Fruit fly (Drosophila melanogaster) whole organism, wandering third instar larva: ENCODE results near the gene CG33322.

Source experiments
- Abd-B ChIP-seq: fragments of >200 bp; optimal IDR thresholded peaks from 2 replicates; lab custom pipeline; 2017; ENCODE audit warnings: missing biosample characterization, missing genetic modification characterization
- CG9705 ChIP-seq: fragments of 200-800 bp; sonication (Bioruptor generic); optimal IDR thresholded peaks from 2 replicates; lab custom pipeline; 2018; ENCODE audit warnings: missing biosample characterization, mild to moderate bottlenecking, missing genetic modification characterization
- CrebA ChIP-seq: fragments of 200-800 bp; sonication (Bioruptor generic); optimal IDR thresholded peaks from 2 replicates; lab custom pipeline; 2016; ENCODE audit warnings: missing biosample characterization, mild to moderate bottlenecking, missing genetic modification characterization, borderline replicate concordance
- Dif ChIP-seq: fragments of 200-275, 200-300 bp; sonication (Bioruptor generic); optimal IDR thresholded peaks from 2 replicates; lab custom pipeline; 2018; ENCODE audit warnings: missing biosample characterization, missing genetic modification characterization; ENCODE audit not compliant: partially characterized antibody
- HLH106 ChIP-seq: fragments of 200-800 bp; optimal IDR thresholded peaks from 3 replicates; lab custom pipeline; 2019; ENCODE audit warnings: missing biosample characterization, mild to moderate bottlenecking, missing genetic modification characterization, moderate library complexity
- Hnf4 ChIP-seq: fragments of 200-800 bp; sonication (Bioruptor generic); optimal IDR thresholded peaks from 2 replicates; lab custom pipeline; 2016; ENCODE audit warnings: missing biosample characterization, mild to moderate bottlenecking, missing genetic modification characterization
- Hr78 ChIP-seq: fragments of >200 bp; optimal IDR thresholded peaks from 2 replicates; lab custom pipeline; 2017; ENCODE audit warnings: missing biosample characterization, missing genetic modification characterization
- Hr83 ChIP-seq: fragments of 200-300 bp; sonication (Bioruptor generic); optimal IDR thresholded peaks from 2 replicates; lab custom pipeline; 2016; ENCODE audit warnings: missing biosample characterization, mild to moderate bottlenecking, missing genetic modification characterization, moderate library complexity; ENCODE audit not compliant: poor library complexity, severe bottlenecking
- Jra ChIP-seq: sonication (Bioruptor generic); optimal IDR thresholded peaks from 2 replicates; lab custom pipeline; 2016; ENCODE audit warnings: missing biosample characterization, missing genetic modification characterization
- Mio ChIP-seq: sonication (Bioruptor generic); optimal IDR thresholded peaks from 2 replicates; lab custom pipeline; 2016; ENCODE audit warnings: missing biosample characterization, missing genetic modification characterization
- N ChIP-seq: fragments of >200 bp; optimal IDR thresholded peaks from 2 replicates; lab custom pipeline; 2018; ENCODE audit warnings: missing biosample characterization, missing external identifiers, missing genetic modification characterization
- Rel ChIP-seq, 2 experiments: fragments of 200-800 bp; sonication (Bioruptor generic) in 1 of 2; optimal IDR thresholded peaks; 2 replicates in 1 of 2; 3 replicates in 1 of 2; lab custom pipeline; 2016 to 2019; ENCODE audit warnings: mild to moderate bottlenecking in 2 of 2, missing biosample characterization in 2 of 2, missing genetic modification characterization in 2 of 2, moderate library complexity in 1 of 2
- Sp1 ChIP-seq: fragments of 200-800 bp; sonication (Bioruptor generic); optimal IDR thresholded peaks from 3 replicates; lab custom pipeline; 2019; ENCODE audit warnings: missing biosample characterization, mild to moderate bottlenecking, missing genetic modification characterization, moderate library complexity
- Vsx2 ChIP-seq: fragments of 200-300, 225-300 bp; sonication (Bioruptor generic); optimal IDR thresholded peaks from 2 replicates; lab custom pipeline; 2018; ENCODE audit warnings: missing biosample characterization, missing genetic modification characterization; ENCODE audit not compliant: partially characterized antibody
- br ChIP-seq: fragments of 200-800 bp; sonication (Bioruptor generic); optimal IDR thresholded peaks from 2 replicates; lab custom pipeline; 2016; ENCODE audit warnings: missing biosample characterization, missing genetic modification characterization
- brk ChIP-seq: fragments of 200-800 bp; sonication (Bioruptor generic); optimal IDR thresholded peaks from 2 replicates; lab custom pipeline; 2016; ENCODE audit warnings: missing biosample characterization, mild to moderate bottlenecking, missing genetic modification characterization
- dl ChIP-seq, 2 experiments: fragments of 175-275, 200-275 bp in 1 of 2; fragments of 200-275 bp in 1 of 2; sonication (Bioruptor generic); optimal IDR thresholded peaks; lab custom pipeline; 2018; ENCODE audit warnings: mild to moderate bottlenecking in 2 of 2, missing biosample characterization in 2 of 2, missing genetic modification characterization in 2 of 2, moderate library complexity in 2 of 2; ENCODE audit not compliant: partially characterized antibody in 2 of 2, insufficient read depth in 1 of 2
- ey ChIP-seq: fragments of 200-800 bp; sonication (Bioruptor generic); optimal IDR thresholded peaks from 2 replicates; lab custom pipeline; 2016; ENCODE audit warnings: missing biosample characterization, missing genetic modification characterization
- foxo ChIP-seq, 2 experiments: fragments of 200-800 bp; sonication (Bioruptor generic); optimal IDR thresholded peaks; 2 replicates in 1 of 2; 3 replicates in 1 of 2; lab custom pipeline; 2016 to 2017; ENCODE audit warnings: missing biosample characterization in 2 of 2, missing genetic modification characterization in 2 of 2
- h ChIP-seq: fragments of 200-800 bp; sonication (Bioruptor generic); optimal IDR thresholded peaks from 3 replicates; lab custom pipeline; 2016; ENCODE audit warnings: missing biosample characterization, mild to moderate bottlenecking, missing genetic modification characterization
- jim ChIP-seq: fragments of 175-275, 200-325 bp; sonication (Bioruptor generic); optimal IDR thresholded peaks from 2 replicates; lab custom pipeline; 2016; ENCODE audit warnings: missing biosample characterization, mild to moderate bottlenecking, missing genetic modification characterization
- lola ChIP-seq: fragments of >200 bp; optimal IDR thresholded peaks from 2 replicates; lab custom pipeline; 2017; ENCODE audit warnings: missing biosample characterization, missing genetic modification characterization
- pan ChIP-seq: fragments of >200 bp; optimal IDR thresholded peaks from 2 replicates; lab custom pipeline; 2017
- psq ChIP-seq: fragments of 200-800 bp; sonication (Bioruptor generic); optimal IDR thresholded peaks from 3 replicates; lab custom pipeline; 2017; ENCODE audit warnings: missing biosample characterization, mild to moderate bottlenecking, missing genetic modification characterization, moderate library complexity
- sage ChIP-seq: fragments of 200-800 bp; sonication (Bioruptor generic); optimal IDR thresholded peaks from 2 replicates; lab custom pipeline; 2016; ENCODE audit warnings: missing biosample characterization, mild to moderate bottlenecking, missing genetic modification characterization
- sv ChIP-seq: fragments of 200-800 bp; sonication (Bioruptor generic); optimal IDR thresholded peaks from 3 replicates; lab custom pipeline; 2016; ENCODE audit warnings: missing biosample characterization, missing genetic modification characterization
- tai ChIP-seq: sonication (Bioruptor generic); optimal IDR thresholded peaks from 2 replicates; lab custom pipeline; 2016; ENCODE audit warnings: missing biosample characterization, missing genetic modification characterization
- usp ChIP-seq: fragments of >200 bp; optimal IDR thresholded peaks from 2 replicates; lab custom pipeline; 2017; ENCODE audit warnings: missing biosample characterization, missing genetic modification characterization
- woc ChIP-seq: sonication (Bioruptor generic); optimal IDR thresholded peaks from 2 replicates; lab custom pipeline; 2016; ENCODE audit warnings: missing biosample characterization, mild to moderate bottlenecking, missing genetic modification characterization

The CG33322 gene

DNA sequence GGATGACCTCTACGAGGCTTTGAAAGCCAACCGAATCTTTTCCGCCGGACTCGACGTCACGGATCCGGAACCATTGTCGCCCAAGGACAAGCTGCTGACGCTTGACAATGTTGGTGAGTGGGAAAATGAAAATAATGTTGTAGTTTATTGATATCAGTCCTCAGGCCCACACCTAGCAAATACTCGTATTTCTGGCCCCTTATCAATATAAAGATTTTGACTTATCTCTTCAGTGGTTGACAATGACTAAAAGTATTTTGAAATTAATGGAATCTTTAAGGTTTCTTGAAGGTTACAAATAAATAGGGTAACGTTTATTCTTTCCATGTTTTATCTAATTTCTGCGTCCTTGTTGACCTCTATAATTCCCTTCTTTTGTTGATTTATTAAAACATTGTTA, 11.0 kb upstream of the CG33322 start:
- TF ChIP-seq CG9705 = no peak
- no peak for TF ChIP-seq Dif (GFP tag; lab: Kevin White, UChicago)
- TF ChIP-seq N = no peak
- TF ChIP-seq brk = no peak

- TF ChIP-seq dl (GFP tag; optimal IDR thresholded peaks at IDR 0.05; lab: Kevin White, UChicago; ENCODE audit: insufficient read depth in 1 of 2, partially characterized antibody in 2 of 2) (no peak), CG9705 (no peak), sage (GFP tag; lab: Kevin White, UChicago) (no peak), brk (no peak), CrebA (GFP tag; lab: Kevin White, UChicago) (no peak), Abd-B (no peak), Sp1 (GFP tag; lab: Kevin White, UChicago) (no peak)
These were observed 10.2 kb upstream of the CG33322 start for dm6 chr2L:20826226-20826625.

DNA sequence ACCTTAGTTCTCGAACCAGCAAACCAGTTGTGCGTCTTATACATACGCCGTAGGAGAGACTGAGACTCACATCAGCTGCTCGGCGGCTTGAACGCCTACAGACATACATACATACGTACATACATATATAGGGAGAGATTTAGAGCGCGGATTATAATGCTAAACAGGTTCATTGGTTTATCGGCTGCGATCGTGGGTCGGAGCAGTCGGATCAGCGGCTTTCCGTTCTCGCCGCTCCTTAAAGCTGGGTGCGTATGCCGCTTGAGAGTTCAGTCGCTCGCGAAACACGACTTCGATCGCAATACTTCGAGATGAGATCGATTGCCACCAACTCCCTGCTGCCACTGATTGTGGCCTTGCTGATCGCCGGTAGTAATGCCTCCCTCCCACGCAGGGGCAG, 9.2 kb upstream of the CG33322 start:
- TF ChIP-seq Jra (GFP tag; lab: Kevin White, UChicago) = no peak
- TF ChIP-seq HLH106 (tag; lab: Kevin White, UChicago) = no peak
- TF ChIP-seq woc (GFP tag; lab: Kevin White, UChicago) = peak; percentile 10
- TF ChIP-seq foxo (GFP tag; optimal IDR thresholded peaks at IDR 0.05; lab: Kevin White, UChicago) = no peak
- no peak for TF ChIP-seq usp (GFP tag; lab: Kevin White, UChicago)
- TF ChIP-seq Abd-B = no peak
- TF ChIP-seq Rel (GFP tag; optimal IDR thresholded peaks at IDR 0.05; lab: Kevin White, UChicago) = peak; percentile 58
- TF ChIP-seq Rel (tag; optimal IDR thresholded peaks at IDR 0.05; lab: Kevin White, UChicago) = no peak
- no peak for TF ChIP-seq h (GFP tag; lab: Kevin White, UChicago)
- TF ChIP-seq sv (GFP tag; lab: Kevin White, UChicago) = no peak
- no peak for TF ChIP-seq Dif (GFP tag; lab: Kevin White, UChicago)
- no peak for TF ChIP-seq jim (GFP tag; lab: Kevin White, UChicago)
- no peak for TF ChIP-seq CG9705
- TF ChIP-seq Vsx2 = no peak
- TF ChIP-seq Hr83 = peak; percentile 9
- no peak for TF ChIP-seq br
- no peak for TF ChIP-seq pan
- no peak for TF ChIP-seq N
- no peak for TF ChIP-seq Hr78 (GFP tag; lab: Kevin White, UChicago)
- peak in 1 of 2 experiments; percentile 14 for TF ChIP-seq dl (GFP tag; optimal IDR thresholded peaks at IDR 0.05; lab: Kevin White, UChicago; ENCODE audit: insufficient read depth in 1 of 2, partially characterized antibody in 2 of 2)
- no peak for TF ChIP-seq brk
- no peak for TF ChIP-seq Mio (GFP tag; lab: Kevin White, UChicago)
- TF ChIP-seq ey (GFP tag; lab: Kevin White, UChicago) = no peak
- peak; percentile 3 for TF ChIP-seq CrebA (GFP tag; lab: Kevin White, UChicago)
- no peak for TF ChIP-seq sage (GFP tag; lab: Kevin White, UChicago)
- no peak for TF ChIP-seq tai (GFP tag; lab: Kevin White, UChicago)

dm6 chr2L:20824136-20824789, 8.2 kb upstream of the CG33322 start:
- no peak for TF ChIP-seq ey (GFP tag; lab: Kevin White, UChicago)
- no peak for TF ChIP-seq pan
- TF ChIP-seq Hnf4 (GFP tag; lab: Kevin White, UChicago) = no peak
- TF ChIP-seq lola (GFP tag; lab: Kevin White, UChicago) = no peak
- no peak for TF ChIP-seq sage (GFP tag; lab: Kevin White, UChicago)
- TF ChIP-seq Hr83 = no peak
- no peak for TF ChIP-seq Mio (GFP tag; lab: Kevin White, UChicago)
- TF ChIP-seq psq (GFP tag; lab: Kevin White, UChicago) = no peak
- no peak for TF ChIP-seq CrebA (GFP tag; lab: Kevin White, UChicago)
- TF ChIP-seq, all 38 proteins: peak for 0
